Worm (Caenorhabditis elegans): ENCODE data around the gene npp-16.

npp-16 gene

ce11 chrIII:11920187-11920785 is 4.6 kb downstream of the npp-16 start, which contains the start of the genes ccf-1 and trap-4 (continued):
- peak; percentile 83 for TF ChIP-seq mes-2 (tag; optimal IDR thresholded peaks at IDR 0.05; ENCODE audit: poor library complexity, severe bottlenecking)

ce11 chrIII:11921658-11922098 is 6.0 kb downstream of the npp-16 start, which contains the start of gene Y56A3A.22:
TSS of gene Y56A3A.22 (plus strand) at chrIII:11921692.
- TF ChIP-seq nhr-111 (GFP tag; optimal IDR thresholded peaks at IDR 0.05) = peak; percentile 65
- TF ChIP-seq duxl-1 (tag; optimal IDR thresholded peaks at IDR 0.05; ENCODE audit: poor library complexity) = peak; percentile 23
- TF ChIP-seq madf-5 (GFP tag; IDR thresholded peaks at IDR 0.05) = no peak
- peak; percentile 27; the same call in 1 of the 2 replicates for TF ChIP-seq hmg-1.1 (GFP tag; IDR thresholded peaks at IDR 0.05)
- TF ChIP-seq egl-43 (GFP tag; IDR thresholded peaks at IDR 0.05) = peak; percentile 55; the same call in 1 of the 2 replicates
- TF ChIP-seq ama-1 (optimal IDR thresholded peaks at IDR 0.05) = peak; percentile 92
- TF ChIP-seq hlh-11 (tag; optimal IDR thresholded peaks at IDR 0.05) = peak; percentile 42
- TF ChIP-seq vab-7 (GFP tag; IDR thresholded peaks at IDR 0.05) = peak; percentile 39; the same call in 1 of the 2 replicates
- TF ChIP-seq Y75B8A.6 (GFP tag; IDR thresholded peaks at IDR 0.05) = no peak
- 0 out of 2 replicates have a peak, but pooled peaks have one; percentile 37 for TF ChIP-seq ctbp-1 (GFP tag; IDR thresholded peaks at IDR 0.05)
- peak; percentile 43 for TF ChIP-seq dve-1 (tag; optimal IDR thresholded peaks at IDR 0.05; ENCODE audit: insufficient read depth)
- TF ChIP-seq madf-9 (GFP tag; conservative IDR thresholded peaks at IDR 0.05) = peak; percentile 17; the same call in 1 of the 2 replicates
- TF ChIP-seq daf-16 (GFP tag; optimal IDR thresholded peaks at IDR 0.05) = peak in 1 of 2 experiments; percentile 69
- TF ChIP-seq daf-16 (tag; optimal IDR thresholded peaks at IDR 0.05) = peak; percentile 27
- no peak for TF ChIP-seq nhr-77 (tag; optimal IDR thresholded peaks at IDR 0.05)
- TF ChIP-seq lir-3 (tag; optimal IDR thresholded peaks at IDR 0.05) = no peak
- no peak for TF ChIP-seq unc-130 (GFP tag; optimal IDR thresholded peaks at IDR 0.05)
- no peak for TF ChIP-seq sdz-12 (GFP tag; optimal IDR thresholded peaks at IDR 0.05)
- TF ChIP-seq arid-1 (GFP tag; conservative IDR thresholded peaks at IDR 0.05) = peak; percentile 83
- peak; percentile 74 for TF ChIP-seq nhr-102 (tag; optimal IDR thresholded peaks at IDR 0.05)
- peak; percentile 22 for TF ChIP-seq mep-1 (tag; optimal IDR thresholded peaks at IDR 0.05)
- TF ChIP-seq gei-8 (GFP tag; optimal IDR thresholded peaks at IDR 0.05) = peak; percentile 78
- TF ChIP-seq snpc-4 (tag; optimal IDR thresholded peaks at IDR 0.05) = no peak
- peak; percentile 43; the same call in 1 of the 2 replicates for TF ChIP-seq Y48G9A.11 (GFP tag; IDR thresholded peaks at IDR 0.05)
- peak; percentile 14 for TF ChIP-seq nhr-48 (tag; optimal IDR thresholded peaks at IDR 0.05)
- peak; percentile 85 for TF ChIP-seq T26A8.4 (GFP tag; IDR thresholded peaks at IDR 0.05)
- TF ChIP-seq Y5F2A.4 (GFP tag; optimal IDR thresholded peaks at IDR 0.05) = peak; percentile 73
- TF ChIP-seq tra-1 (GFP tag; IDR thresholded peaks at IDR 0.05) = peak; percentile 43; the same call in 1 of the 2 replicates
- TF ChIP-seq snpc-1.2 (GFP tag; IDR thresholded peaks at IDR 0.05) = peak; percentile 69
- TF ChIP-seq hif-1 (tag; optimal IDR thresholded peaks at IDR 0.05) = no peak
- peak; percentile 58; the same call in 1 of the 2 replicates for TF ChIP-seq pha-4 (GFP tag; IDR thresholded peaks at IDR 0.05)
- no peak for TF ChIP-seq pha-4 (tag; optimal IDR thresholded peaks at IDR 0.05)
- peak; percentile 44 for TF ChIP-seq rbr-2 (tag; optimal IDR thresholded peaks at IDR 0.05)
- peak; percentile 22 for TF ChIP-seq jun-1 (tag; optimal IDR thresholded peaks at IDR 0.05)
- peak; percentile 22; the same call in 1 of the 2 replicates for TF ChIP-seq set-16 (GFP tag; IDR thresholded peaks at IDR 0.05)
- TF ChIP-seq nhr-42 (GFP tag; IDR thresholded peaks at IDR 0.05) = peak; percentile 59
- TF ChIP-seq ceh-20 (GFP tag; IDR thresholded peaks at IDR 0.05) = peak; percentile 50; the same call in 1 of the 2 replicates
- TF ChIP-seq egl-27 (tag; optimal IDR thresholded peaks at IDR 0.05) = no peak
- no peak for TF ChIP-seq attf-4 (tag; optimal IDR thresholded peaks at IDR 0.05)
- peak; percentile 67 for TF ChIP-seq spr-3 (GFP tag; optimal IDR thresholded peaks at IDR 0.05)
- peak; percentile 55 for TF ChIP-seq lin-38 (GFP tag; IDR thresholded peaks at IDR 0.05)
- no peak; the same call in 1 of the 2 replicates for TF ChIP-seq zfp-3 (GFP tag; conservative IDR thresholded peaks at IDR 0.05)
- TF ChIP-seq mes-2 (tag; optimal IDR thresholded peaks at IDR 0.05; ENCODE audit: poor library complexity, severe bottlenecking) = peak; percentile 51
- TF ChIP-seq lsy-2 (tag; optimal IDR thresholded peaks at IDR 0.05) = peak in 1 of 2 experiments; percentile 3
- TF ChIP-seq hlh-30 (tag; optimal IDR thresholded peaks at IDR 0.05; ENCODE audit: insufficient read depth) = no peak
- peak; percentile 96 for TF ChIP-seq aha-1 (tag)
